Fruit fly (Drosophila melanogaster): ENCODE results near the gene CG4186.

Gene CG4186

DNA sequence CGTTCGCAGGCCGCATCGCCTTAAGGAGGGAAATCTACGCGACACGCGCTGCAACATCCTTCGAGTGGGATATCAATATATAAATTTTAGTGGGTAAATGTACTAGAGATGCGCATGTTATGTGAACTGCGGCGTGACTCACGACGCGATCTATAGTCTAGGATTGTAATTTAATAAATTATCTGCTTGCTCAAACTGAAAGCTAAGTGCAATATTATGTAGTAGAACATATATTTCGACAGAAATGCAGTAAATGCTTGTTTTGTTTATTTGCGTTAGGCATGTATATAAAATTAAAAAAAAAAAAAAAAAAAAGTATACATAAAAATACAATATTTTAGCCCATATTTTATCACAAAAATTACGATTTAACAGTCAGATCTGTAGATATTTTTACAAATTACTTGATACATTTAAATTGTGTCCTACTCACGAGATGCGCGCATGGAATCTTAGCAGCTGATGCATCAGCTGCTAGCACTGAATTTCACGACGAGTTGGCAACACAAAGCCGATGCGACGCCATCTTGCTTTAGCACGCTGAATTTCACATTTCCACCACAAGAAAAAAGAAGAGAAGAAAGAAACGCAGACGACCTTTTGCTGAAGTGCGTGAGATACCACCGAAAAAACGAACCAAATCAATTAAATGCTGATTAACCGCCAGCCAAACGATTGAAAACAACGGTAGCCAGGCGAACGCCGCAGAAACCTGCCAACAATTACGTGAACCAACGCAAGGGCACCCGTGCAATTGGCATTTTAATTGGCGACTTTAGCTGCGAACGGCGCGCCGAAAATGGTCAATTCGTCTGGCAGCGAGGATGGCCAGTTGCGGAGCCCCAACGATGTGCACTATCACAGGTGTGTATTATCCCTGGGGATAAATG, 1.9 kb downstream of the CG4186 start, which contains the start of the genes CG4042 and Pitslre (continued):
- TF ChIP-seq CG12744 (GFP tag; optimal IDR thresholded peaks at IDR 0.05) (no peak), CG11723 (GFP tag; optimal IDR thresholded peaks at IDR 0.05) (no peak), corto (GFP tag; optimal IDR thresholded peaks at IDR 0.05) (peak; percentile 20), CG6689 (GFP tag; IDR thresholded peaks at IDR 0.05) (peak; percentile 65), CG42726 (GFP tag; IDR thresholded peaks at IDR 0.05; ENCODE audit: partially characterized antibody) (0 out of 2 replicates have a peak, but pooled peaks have one; percentile 30), croc (GFP tag; conservative IDR thresholded peaks at IDR 0.05) (no peak), CG12391 (tag; optimal IDR thresholded peaks at IDR 0.05) (peak; percentile 38), HHEX (GFP tag; optimal IDR thresholded peaks at IDR 0.05) (no peak), mirr (GFP tag; optimal IDR thresholded peaks at IDR 0.05) (no peak), CG13894 (tag; optimal IDR thresholded peaks at IDR 0.05) (no peak), CG11093 (GFP tag; IDR thresholded peaks at IDR 0.05) (no peak), slp2 (GFP tag; optimal IDR thresholded peaks at IDR 0.05) (no peak), wor (GFP tag; IDR thresholded peaks at IDR 0.05) (no peak), btn (GFP tag; optimal IDR thresholded peaks at IDR 0.05) (no peak), Fer2 (tag; optimal IDR thresholded peaks at IDR 0.05) (no peak), CG14860 (GFP tag; IDR thresholded peaks at IDR 0.05; ENCODE audit: partially characterized antibody) (peak; percentile 56; the same call in 1 of the 3 replicates), zfh2 (GFP tag; optimal IDR thresholded peaks at IDR 0.05) (no peak), tin (GFP tag; optimal IDR thresholded peaks at IDR 0.05) (peak; percentile 63), Oli (tag; optimal IDR thresholded peaks at IDR 0.05) (peak; percentile 28), Lim3 (GFP tag; IDR thresholded peaks at IDR 0.05) (no peak), Doc2 (GFP tag; IDR thresholded peaks at IDR 0.05) (no peak), BtbVII (GFP tag; optimal IDR thresholded peaks at IDR 0.05) (peak; percentile 0), CG11456 (GFP tag; IDR thresholded peaks at IDR 0.05) (no peak), CG10543 (GFP tag; optimal IDR thresholded peaks at IDR 0.05) (no peak), CG17612 (GFP tag; IDR thresholded peaks at IDR 0.05) (no peak), CG32772 (GFP tag; IDR thresholded peaks at IDR 0.05) (no peak; the same call in 1 of the 2 replicates), org-1 (GFP tag; optimal IDR thresholded peaks at IDR 0.05) (no peak), vfl (GFP tag; optimal IDR thresholded peaks at IDR 0.05) (peak; percentile 2), CG33213 (GFP tag; optimal IDR thresholded peaks at IDR 0.05) (no peak), row (GFP tag; IDR thresholded peaks at IDR 0.05) (peak; percentile 86), Trl (optimal IDR thresholded peaks at IDR 0.05) (no peak), Trl (GFP tag; optimal IDR thresholded peaks at IDR 0.05) (no peak), Kr (GFP tag; optimal IDR thresholded peaks at IDR 0.05) (no peak), lov (optimal IDR thresholded peaks at IDR 0.05) (no peak), lov (GFP tag; IDR thresholded peaks at IDR 0.05) (no peak), tio (GFP tag; optimal IDR thresholded peaks at IDR 0.05) (peak; percentile 58), bsh (GFP tag; optimal IDR thresholded peaks at IDR 0.05) (peak in 1 of 2 experiments; percentile 5), CG31388 (GFP tag; optimal IDR thresholded peaks at IDR 0.05) (no peak), bab2 (GFP tag; optimal IDR thresholded peaks at IDR 0.05) (no peak), CG18619 (GFP tag; optimal IDR thresholded peaks at IDR 0.05) (peak; percentile 14), CG14710 (tag; optimal IDR thresholded peaks at IDR 0.05) (peak; percentile 37), HmgZ (tag; optimal IDR thresholded peaks at IDR 0.05) (no peak), salm (tag; optimal IDR thresholded peaks at IDR 0.05) (no peak), sens (GFP tag) (peak; percentile 90), maf-S (GFP tag; optimal IDR thresholded peaks at IDR 0.05) (no peak), nerfin-2 (GFP tag; IDR thresholded peaks at IDR 0.05; ENCODE audit: partially characterized antibody) (no peak)
